Fruit fly (Drosophila melanogaster): ENCODE data around the gene nod.

dm6 chrX:11631704-11632103 lies 51.1 kb downstream of the nod start:
- TF ChIP-seq h (optimal IDR thresholded peaks at IDR 0.05) (no peak), psq (optimal IDR thresholded peaks at IDR 0.05) (no peak), Myc (optimal IDR thresholded peaks at IDR 0.05) (no peak), insv (optimal IDR thresholded peaks at IDR 0.05) (no peak)

All from Kc167 (cell line).